Worm (Caenorhabditis elegans): ENCODE results near the gene F44F4.15.

Gene F44F4.15

DNA sequence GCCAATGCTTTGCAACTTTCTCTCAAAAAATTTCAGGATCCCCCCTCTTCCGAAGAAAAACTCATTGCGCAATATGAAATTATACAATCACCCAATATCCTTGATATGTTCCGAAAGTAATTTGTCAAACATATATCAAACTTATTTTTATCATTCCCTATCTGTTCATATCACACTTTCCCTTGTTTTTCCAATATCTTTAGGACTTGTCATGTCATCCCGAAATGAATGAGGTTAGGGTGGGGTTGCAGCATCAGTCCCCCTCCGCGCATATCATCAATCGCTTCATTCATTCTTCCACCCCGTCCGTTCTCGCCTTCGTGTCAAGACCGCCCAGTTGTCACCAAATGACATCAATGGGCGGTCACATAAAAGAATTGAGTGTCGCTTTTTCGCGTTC is 45.2 kb downstream of the F44F4.15 start:
- TF ChIP-seq zip-8 (tag; optimal IDR thresholded peaks at IDR 0.05) (peak; percentile 76), blmp-1 (tag; optimal IDR thresholded peaks at IDR 0.05) (no peak), lsy-2 (tag; optimal IDR thresholded peaks at IDR 0.05) (no peak), elt-3 (tag; optimal IDR thresholded peaks at IDR 0.05) (peak; percentile 66), unc-62 (GFP tag; optimal IDR thresholded peaks at IDR 0.05) (peak; percentile 72)

DNA sequence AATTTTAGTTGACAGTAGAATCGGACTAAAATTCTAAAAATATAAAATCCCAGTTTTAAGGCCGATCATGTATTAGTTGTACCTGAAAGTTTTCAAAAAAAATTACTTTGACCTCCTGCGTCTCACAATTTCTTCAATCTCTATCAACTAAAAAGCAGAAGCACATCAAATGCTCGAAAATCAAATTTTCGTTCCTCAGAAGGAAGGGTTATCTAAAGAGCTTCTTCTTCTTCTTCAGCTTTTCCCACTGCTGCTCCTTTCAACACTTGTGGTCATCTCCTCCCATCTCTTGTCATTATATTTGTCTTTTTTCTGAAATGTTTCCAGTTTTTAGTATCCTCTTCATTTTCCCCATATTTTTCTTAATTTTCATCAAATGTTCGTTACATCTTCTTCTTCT is 50.3 kb downstream of the F44F4.15 start:
- TF ChIP-seq elt-1 (tag; optimal IDR thresholded peaks at IDR 0.05; ENCODE audit: borderline replicate concordance, insufficient read depth) (no peak), ces-1 (GFP tag; optimal IDR thresholded peaks at IDR 0.05) (peak; percentile 71)

Data from whole organism, mixed stage, embryonic.